In the genomic region with DNA sequence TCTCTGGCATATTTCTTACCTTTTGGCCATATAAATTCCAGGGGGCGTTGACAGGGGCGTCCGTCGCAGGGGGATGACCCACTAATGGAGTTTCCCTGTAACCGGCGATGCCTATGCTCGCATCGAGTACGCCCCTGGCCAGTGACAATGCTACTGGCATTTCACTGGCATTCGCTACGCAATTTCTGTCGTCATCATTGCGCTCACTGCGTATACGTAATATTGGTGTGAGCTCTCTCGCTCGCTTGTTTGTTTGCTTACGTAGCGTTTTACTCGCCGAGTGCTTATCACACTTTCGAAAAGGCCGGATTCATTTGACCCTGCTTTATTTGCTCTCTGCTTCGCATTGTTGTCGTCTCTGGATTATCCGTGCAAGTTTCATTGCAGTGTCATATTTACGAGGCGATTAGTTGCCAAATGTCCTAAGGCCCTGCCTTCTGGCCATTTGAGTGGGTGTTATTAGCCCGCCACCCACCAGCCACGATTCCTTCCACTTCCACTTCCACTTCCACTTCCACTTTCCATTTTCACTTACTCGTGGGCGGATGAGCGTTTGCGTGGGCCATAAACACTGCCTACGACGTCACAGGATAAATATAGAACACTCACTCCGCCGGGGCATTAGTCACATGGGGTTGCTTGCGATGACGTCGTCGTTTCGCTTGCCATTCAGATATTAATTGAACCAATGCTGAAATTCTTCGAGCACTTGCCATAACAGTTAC, we compare ENCODE assay signal across 1 fruit fly cellular context.
TF ChIP-seq lines count a peak whose summit lies in the region.

No protein-coding gene starts in this region.

TF ChIP-seq in whole organism, embryonic, 481 proteins besides CTCF, POLR2A, EP300 and RAD21 (continued from another document):
- TF ChIP-seq CG14014 (GFP tag; IDR thresholded peaks at IDR 0.05; lab: Robert Waterston, UW) = peak; percentile 56; the same call in 1 of the 2 replicates
- 0 out of 2 replicates have a peak, but pooled peaks have one; percentile 13 for TF ChIP-seq sim (GFP tag; IDR thresholded peaks at IDR 0.05; lab: Robert Waterston, UW)
- TF ChIP-seq fd96Cb (tag; optimal IDR thresholded peaks at IDR 0.05; lab: Kevin White, UChicago) = no peak
- peak; percentile 82 for TF ChIP-seq mam (GFP tag; optimal IDR thresholded peaks at IDR 0.05; lab: Kevin White, UChicago)
- TF ChIP-seq Awh (GFP tag; IDR thresholded peaks at IDR 0.05; lab: Robert Waterston, UW) = no peak
- no peak for TF ChIP-seq Chrac-16 (GFP tag; optimal IDR thresholded peaks at IDR 0.05; lab: Kevin White, UChicago)
- peak; percentile 53 for TF ChIP-seq CG9817 (tag; optimal IDR thresholded peaks at IDR 0.05; lab: Kevin White, UChicago)
- TF ChIP-seq lbe (GFP tag; optimal IDR thresholded peaks at IDR 0.05; lab: Kevin White, UChicago) = no peak
- TF ChIP-seq Aef1 (GFP tag; IDR thresholded peaks at IDR 0.05; lab: Robert Waterston, UW) = 0 out of 3 replicates have a peak, but pooled peaks have one; percentile 17
- no peak for TF ChIP-seq prd (optimal IDR thresholded peaks at IDR 0.05; lab: Kevin White, UChicago)
- TF ChIP-seq prd (GFP tag; IDR thresholded peaks at IDR 0.05; lab: Robert Waterston, UW) = peak; percentile 53; the same call in 2 of the 3 replicates
- no peak for TF ChIP-seq cato (GFP tag; optimal IDR thresholded peaks at IDR 0.05; lab: Kevin White, UChicago; ENCODE audit: borderline replicate concordance)
- peak; percentile 64; the same call in 1 of the 2 replicates for TF ChIP-seq Taf1 (GFP tag; IDR thresholded peaks at IDR 0.05; lab: Robert Waterston, UW)
- no peak for TF ChIP-seq emc (GFP tag; optimal IDR thresholded peaks at IDR 0.05; lab: Kevin White, UChicago)
- no peak for TF ChIP-seq BEAF-32 (GFP tag; optimal IDR thresholded peaks at IDR 0.05; lab: Kevin White, UChicago)
- peak; percentile 67 for TF ChIP-seq Atf6 (GFP tag; IDR thresholded peaks at IDR 0.05; lab: Robert Waterston, UW)
- TF ChIP-seq CG11085 (GFP tag; IDR thresholded peaks at IDR 0.05; lab: Robert Waterston, UW) = no peak
- no peak for TF ChIP-seq slou (GFP tag; optimal IDR thresholded peaks at IDR 0.05; lab: Kevin White, UChicago)
- TF ChIP-seq her (GFP tag; optimal IDR thresholded peaks at IDR 0.05; lab: Kevin White, UChicago) = peak; percentile 64
- peak; percentile 59 for TF ChIP-seq Antp (GFP tag; optimal IDR thresholded peaks at IDR 0.05; lab: Kevin White, UChicago)
- TF ChIP-seq Ssrp (tag; optimal IDR thresholded peaks at IDR 0.05; lab: Kevin White, UChicago) = no peak
- TF ChIP-seq schlank (tag; optimal IDR thresholded peaks at IDR 0.05; lab: Kevin White, UChicago) = peak; percentile 79
- no peak for TF ChIP-seq danr (GFP tag; IDR thresholded peaks at IDR 0.05; lab: Robert Waterston, UW)
- TF ChIP-seq dmrt11E (tag; optimal IDR thresholded peaks at IDR 0.05; lab: Kevin White, UChicago) = no peak
- peak; percentile 0 for TF ChIP-seq Deaf1 (tag; optimal IDR thresholded peaks at IDR 0.05; lab: Kevin White, UChicago)
- TF ChIP-seq CG30431 (GFP tag; optimal IDR thresholded peaks at IDR 0.05; lab: Kevin White, UChicago) = no peak
- TF ChIP-seq CG31365 (tag; optimal IDR thresholded peaks at IDR 0.05; lab: Kevin White, UChicago) = no peak
- peak; percentile 81 for TF ChIP-seq CG13894 (tag; optimal IDR thresholded peaks at IDR 0.05; lab: Kevin White, UChicago)
- no peak for TF ChIP-seq CG4707 (GFP tag; optimal IDR thresholded peaks at IDR 0.05; lab: Kevin White, UChicago)
- TF ChIP-seq gem (tag; optimal IDR thresholded peaks at IDR 0.05; lab: Kevin White, UChicago) = peak; percentile 55
- no peak for TF ChIP-seq CG6654 (GFP tag; optimal IDR thresholded peaks at IDR 0.05; lab: Kevin White, UChicago)
- peak in 1 of 2 experiments; percentile 9 for TF ChIP-seq bsh (GFP tag; optimal IDR thresholded peaks at IDR 0.05; lab: Kevin White, UChicago)
- TF ChIP-seq CG5953 (GFP tag; IDR thresholded peaks at IDR 0.05; lab: Robert Waterston, UW) = peak; percentile 58
- TF ChIP-seq CG17912 (GFP tag; optimal IDR thresholded peaks at IDR 0.05; lab: Kevin White, UChicago) = no peak
- TF ChIP-seq Abd-B (GFP tag; optimal IDR thresholded peaks at IDR 0.05; lab: Kevin White, UChicago) = no peak
- TF ChIP-seq sug (tag; optimal IDR thresholded peaks at IDR 0.05; lab: Kevin White, UChicago) = peak; percentile 76
- TF ChIP-seq CG11456 (GFP tag; IDR thresholded peaks at IDR 0.05; lab: Robert Waterston, UW) = peak; percentile 78
- no peak for TF ChIP-seq eve (GFP tag; optimal IDR thresholded peaks at IDR 0.05; lab: Kevin White, UChicago)
- peak; percentile 71 for TF ChIP-seq vvl (GFP tag; IDR thresholded peaks at IDR 0.05; lab: Robert Waterston, UW)
- TF ChIP-seq CG7928 (GFP tag; optimal IDR thresholded peaks at IDR 0.05; lab: Kevin White, UChicago) = no peak
- peak; percentile 34 for TF ChIP-seq ftz-f1 (GFP tag; optimal IDR thresholded peaks at IDR 0.05; lab: Kevin White, UChicago)
- TF ChIP-seq CG9727 (GFP tag; optimal IDR thresholded peaks at IDR 0.05; lab: Kevin White, UChicago) = peak; percentile 30
- TF ChIP-seq CG8290 (GFP tag; optimal IDR thresholded peaks at IDR 0.05; lab: Kevin White, UChicago) = no peak
- TF ChIP-seq CG8290 (tag; optimal IDR thresholded peaks at IDR 0.05; lab: Kevin White, UChicago) = peak in 1 of 2 experiments; percentile 95
- 0 out of 3 replicates have a peak, but pooled peaks have one; percentile 19 for TF ChIP-seq CG11695 (GFP tag; IDR thresholded peaks at IDR 0.05; lab: Robert Waterston, UW)
- TF ChIP-seq CG3281 (GFP tag; optimal IDR thresholded peaks at IDR 0.05; lab: Kevin White, UChicago) = peak; percentile 37
- no peak for TF ChIP-seq inv (GFP tag; IDR thresholded peaks at IDR 0.05; lab: Robert Waterston, UW; ENCODE audit: partially characterized antibody)
- no peak for TF ChIP-seq CG5245 (GFP tag; optimal IDR thresholded peaks at IDR 0.05; lab: Kevin White, UChicago)
- peak; percentile 23 for TF ChIP-seq tin (GFP tag; optimal IDR thresholded peaks at IDR 0.05; lab: Kevin White, UChicago)
- TF ChIP-seq vnd (GFP tag; IDR thresholded peaks at IDR 0.05; lab: Robert Waterston, UW; ENCODE audit: partially characterized antibody) = no peak
- TF ChIP-seq stwl (tag; optimal IDR thresholded peaks at IDR 0.05; lab: Kevin White, UChicago) = no peak
- TF ChIP-seq Fer1 (GFP tag; optimal IDR thresholded peaks at IDR 0.05; lab: Kevin White, UChicago) = peak; percentile 60
- TF ChIP-seq jing (GFP tag; optimal IDR thresholded peaks at IDR 0.05; lab: Kevin White, UChicago) = no peak
- no peak for TF ChIP-seq Bdp1 (GFP tag; optimal IDR thresholded peaks at IDR 0.05; lab: Kevin White, UChicago)
- peak; percentile 46 for TF ChIP-seq BtbVII (GFP tag; optimal IDR thresholded peaks at IDR 0.05; lab: Kevin White, UChicago)
- peak; percentile 4 for TF ChIP-seq exex (tag; optimal IDR thresholded peaks at IDR 0.05; lab: Kevin White, UChicago)
- no peak for TF ChIP-seq chn (GFP tag; optimal IDR thresholded peaks at IDR 0.05; lab: Kevin White, UChicago)
- no peak for TF ChIP-seq Gsc (GFP tag; IDR thresholded peaks at IDR 0.05; lab: Robert Waterston, UW)
- no peak for TF ChIP-seq CG1832 (GFP tag; optimal IDR thresholded peaks at IDR 0.05; lab: Kevin White, UChicago)
- peak; percentile 64 for TF ChIP-seq CG15269 (tag; optimal IDR thresholded peaks at IDR 0.05; lab: Kevin White, UChicago)
- TF ChIP-seq NfI (GFP tag; optimal IDR thresholded peaks at IDR 0.05; lab: Kevin White, UChicago) = peak; percentile 65
- no peak for TF ChIP-seq CG18764 (GFP tag; optimal IDR thresholded peaks at IDR 0.05; lab: Kevin White, UChicago)
- peak; percentile 68 for TF ChIP-seq gsb (GFP tag; IDR thresholded peaks at IDR 0.05; lab: Robert Waterston, UW)
- TF ChIP-seq wdn (GFP tag; IDR thresholded peaks at IDR 0.05; lab: Robert Waterston, UW) = peak; percentile 68
- no peak for TF ChIP-seq phol (tag; optimal IDR thresholded peaks at IDR 0.05; lab: Kevin White, UChicago)
